Worm (Caenorhabditis elegans) whole organism, L3 larva: ENCODE measurements around the gene C34E10.12.

ENCODE experiments used
- R02D3.7 ChIP-seq: fragments of 150-350 bp; optimal IDR thresholded peaks from 2 replicates; lab custom pipeline; 2014; ENCODE audit warnings: missing biosample characterization, missing genetic modification characterization
- ZK546.5 ChIP-seq: sonication (generic microtip); optimal IDR thresholded peaks from 2 replicates; lab custom pipeline; 2017; ENCODE audit warnings: missing biosample characterization, missing genetic modification characterization
- elt-1 ChIP-seq: fragments of 150-350 bp; optimal IDR thresholded peaks from 2 replicates; lab custom pipeline; 2014; ENCODE audit warnings: missing biosample characterization, missing genetic modification characterization
- fos-1 ChIP-seq: fragments of 150-350 bp; optimal IDR thresholded peaks from 2 replicates; lab custom pipeline; 2014; ENCODE audit warnings: missing biosample characterization, missing genetic modification characterization
- hmg-11 ChIP-seq: sonication (generic microtip); optimal IDR thresholded peaks from 2 replicates; lab custom pipeline; 2016; ENCODE audit warnings: missing genetic modification characterization, missing compliant biosample characterization
- lin-15B ChIP-seq: fragments of 150-350 bp; optimal IDR thresholded peaks from 2 replicates; lab custom pipeline; 2014; ENCODE audit warnings: missing biosample characterization, missing genetic modification characterization
- nhr-28 ChIP-seq: fragments of 150-350 bp; optimal IDR thresholded peaks from 2 replicates; lab custom pipeline; 2014; ENCODE audit warnings: missing biosample characterization, missing genetic modification characterization
- nhr-76 ChIP-seq: fragments of 150-350 bp; sonication (generic microtip); optimal IDR thresholded peaks from 5 replicates; lab custom pipeline; 2014; ENCODE audit warnings: missing biosample characterization, missing genetic modification characterization
- nhr-77 ChIP-seq: fragments of 150-350 bp; optimal IDR thresholded peaks from 2 replicates; lab custom pipeline; 2014; ENCODE audit warnings: missing biosample characterization, missing genetic modification characterization
- snpc-4 ChIP-seq: fragments of 150-350 bp; optimal IDR thresholded peaks from 2 replicates; lab custom pipeline; 2014; ENCODE audit warnings: missing biosample characterization, missing genetic modification characterization
- tbx-2 ChIP-seq: sonication (generic microtip); optimal IDR thresholded peaks from 2 replicates; lab custom pipeline; 2016; ENCODE audit warnings: mild to moderate bottlenecking, missing genetic modification characterization, missing compliant biosample characterization
- unc-39 ChIP-seq: sonication (generic microtip); optimal IDR thresholded peaks from 4 replicates; lab custom pipeline; 2017; ENCODE audit warnings: missing biosample characterization, missing genetic modification characterization
- unc-62 ChIP-seq: fragments of 150-350 bp; sonication (generic microtip); optimal IDR thresholded peaks from 4 replicates; lab custom pipeline; 2014; ENCODE audit warnings: missing biosample characterization, missing genetic modification reagents, missing genetic modification characterization
- ztf-4 ChIP-seq: fragments of 150-350 bp; optimal IDR thresholded peaks from 2 replicates; lab custom pipeline; 2014; ENCODE audit warnings: missing biosample characterization, missing genetic modification characterization

ce11 chrIII:5263299-5263993, 35.8 kb upstream of the C34E10.12 start, which contains the start of the genes C34E10.9 and hap-1:
- TF ChIP-seq ZK546.5 (tag; lab: Kevin White, UChicago) (no peak), snpc-4 (tag; lab: Kevin White, UChicago) (no peak), nhr-28 (tag; lab: Kevin White, UChicago) (no peak), nhr-76 (no peak), lin-15B (tag; lab: Kevin White, UChicago) (no peak), ztf-4 (tag; lab: Kevin White, UChicago) (no peak), hmg-11 (tag; lab: Kevin White, UChicago) (no peak), R02D3.7 (tag; lab: Kevin White, UChicago) (no peak), tbx-2 (tag; lab: Kevin White, UChicago) (no peak), fos-1 (tag; lab: Kevin White, UChicago) (no peak), elt-1 (tag; lab: Kevin White, UChicago) (no peak), unc-39 (tag; lab: Kevin White, UChicago) (no peak), nhr-77 (tag; lab: Kevin White, UChicago) (no peak), unc-62 (GFP tag; lab: Kevin White, UChicago) (no peak)
